Fruit fly (Drosophila melanogaster) ovary, adult (tissue): ENCODE data around the gene CG14331.
"Not testable (repeated sequence)": the region's sequence is repeated elsewhere in the genome, so short reads cannot be mapped to it uniquely, and the experiment has no call there.

Experiments used
- CG17801 ChIP-seq: fragments of 200-800 bp; optimal IDR thresholded peaks from 2 replicates; lab custom pipeline; 2019; ENCODE audit warnings: missing biosample characterization, mild to moderate bottlenecking, missing genetic modification characterization, moderate library complexity; ENCODE audit not compliant: partially characterized antibody

The CG14331 gene

dm6 chr3R:17440628-17441027, at the start of gene CG14331:
Gene CG14331, minus strand, starts transcription at chr3R:17440728.
- TF ChIP-seq CG17801, result no peak

- no peak for TF ChIP-seq CG17801
These were observed 40.7 kb upstream of the CG14331 start for dm6 chr3R:17481262-17481661.

dm6 chr3R:17471007-17471406, 30.5 kb upstream of the CG14331 start:
- TF ChIP-seq CG17801, result no peak

dm6 chr3R:17456676-17457075, 16.1 kb upstream of the CG14331 start, which contains the start of gene CG14330:
Gene CG14330, minus strand, starts transcription at chr3R:17456776.
- TF ChIP-seq CG17801, result not testable (repeated sequence)

DNA sequence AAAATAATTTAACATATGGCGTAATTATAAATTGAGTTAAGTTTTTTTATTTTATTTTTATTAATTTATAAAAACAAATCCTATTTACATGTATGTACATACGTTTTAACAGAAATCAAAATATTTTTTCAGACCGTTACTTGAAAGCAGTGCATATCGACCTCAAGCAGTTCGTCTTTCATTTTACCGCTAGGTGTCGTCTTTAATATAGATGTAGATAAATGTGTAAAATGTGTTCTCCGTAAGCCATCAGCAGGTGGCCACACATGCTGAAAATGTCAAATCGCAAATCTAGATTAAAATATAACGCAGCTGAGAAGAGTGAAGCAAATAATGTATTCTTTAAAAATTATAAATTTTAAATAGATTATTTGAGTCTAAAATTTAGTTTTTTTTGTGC, 8.9 kb upstream of the CG14331 start:
- no peak for TF ChIP-seq CG17801

DNA sequence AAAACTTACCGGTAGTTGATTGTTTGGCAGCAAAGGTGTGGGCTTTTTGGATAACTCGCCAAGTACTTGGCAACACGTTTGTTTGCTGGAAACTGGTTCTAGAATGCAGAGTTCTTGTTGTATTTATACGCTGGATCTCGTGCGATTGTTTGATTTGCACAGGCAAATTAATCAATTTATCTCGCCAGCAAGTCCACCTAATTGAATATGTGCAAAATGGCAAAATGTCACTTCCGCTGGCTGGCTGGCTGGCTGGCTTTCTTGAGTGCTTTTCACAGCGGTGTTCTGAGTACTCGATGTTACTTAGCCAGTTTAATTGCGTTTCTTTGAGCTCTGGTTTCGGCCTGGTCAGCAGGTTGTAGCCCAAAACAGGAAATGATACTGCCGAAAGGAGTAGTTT, 8.2 kb upstream of the CG14331 start, which contains the start of gene Eh:
Gene Eh, minus strand, starts transcription at position 101 of the 400 bp plus-strand sequence.
- TF ChIP-seq CG17801, result no peak

dm6 chr3R:17447615-17448014, 7.1 kb upstream of the CG14331 start:
- no peak for TF ChIP-seq CG17801

- no peak for TF ChIP-seq CG17801
These were observed 6.2 kb downstream of the CG14331 start, which contains the start of gene CG44090 for dm6 chr3R:17434330-17434729. Gene CG44090, minus strand, starts transcription at chr3R:17434430.

DNA sequence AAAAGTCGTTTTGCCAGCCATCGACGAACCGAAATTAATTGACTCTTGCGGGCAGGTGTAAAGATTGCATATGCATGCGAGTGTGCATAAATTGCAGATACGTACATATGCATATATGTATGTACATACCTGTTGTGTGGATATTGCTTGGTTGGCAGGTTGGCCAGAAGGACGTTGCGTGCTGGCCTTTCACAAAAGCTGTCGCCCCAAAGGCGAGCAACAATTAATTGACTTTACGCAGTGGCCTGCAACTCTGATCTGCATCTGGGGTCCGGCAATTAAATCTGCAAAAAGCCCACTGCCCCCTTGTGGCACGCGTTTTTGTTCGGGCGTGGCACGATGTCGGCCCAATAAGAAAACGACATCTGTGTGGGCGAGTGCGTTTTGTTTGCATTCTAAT, 7.4 kb downstream of the CG14331 start:
- TF ChIP-seq CG17801, result no peak

DNA sequence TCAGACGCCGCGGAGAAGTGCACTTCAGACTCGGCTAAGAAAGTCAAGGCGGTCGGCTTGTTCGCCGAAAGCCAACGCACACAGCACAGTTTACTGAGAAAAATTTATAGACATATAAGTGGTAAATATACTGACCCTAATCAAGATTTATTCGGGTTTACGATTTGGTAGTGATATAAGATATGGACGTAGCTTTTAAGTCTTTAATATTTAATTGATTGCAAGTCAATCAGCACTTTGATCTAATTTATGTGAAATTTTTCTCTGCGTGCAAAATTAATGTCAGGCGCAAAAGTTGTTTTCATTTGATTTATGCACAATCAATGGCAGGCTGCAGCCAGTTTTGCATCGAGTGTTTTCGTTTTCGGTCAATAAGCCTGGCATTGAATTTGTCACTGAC, 10.0 kb downstream of the CG14331 start:
- no peak for TF ChIP-seq CG17801

- no peak for TF ChIP-seq CG17801
These were observed 14.3 kb downstream of the CG14331 start for dm6 chr3R:17426265-17426664.

DNA sequence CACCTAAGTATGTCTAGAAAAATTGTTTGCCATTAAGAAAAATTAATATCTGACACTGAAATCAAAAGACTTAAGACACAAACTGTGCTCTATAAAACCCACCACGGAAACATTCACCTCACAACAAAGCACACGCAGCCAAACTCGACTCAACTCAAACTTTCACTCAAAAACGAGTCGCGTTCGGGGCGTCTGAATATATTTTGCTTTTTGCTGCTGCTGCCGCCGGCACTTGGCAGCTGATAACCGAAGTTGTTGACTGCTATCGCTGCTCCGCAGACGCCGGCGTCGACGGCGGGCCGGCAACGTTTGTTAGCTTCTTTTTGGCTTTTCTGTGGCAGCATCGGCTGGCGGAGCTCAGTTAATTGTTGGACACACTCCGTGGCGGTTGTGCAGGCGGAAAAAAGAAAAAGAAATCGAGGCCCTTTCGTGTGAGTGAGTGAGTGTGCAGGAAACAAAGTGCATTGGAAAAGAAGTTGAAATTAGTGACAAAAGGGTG, 15.1 kb downstream of the CG14331 start, which contains the start of gene cysu:
Gene cysu, plus strand, starts transcription at position 352 of the 499 bp plus-strand sequence.
- no peak for TF ChIP-seq CG17801

- TF ChIP-seq CG17801, result no peak
These were observed 18.4 kb downstream of the CG14331 start, which contains the start of gene CG14332 for dm6 chr3R:17422102-17422501. Gene CG14332, minus strand, starts transcription at chr3R:17422202.

DNA sequence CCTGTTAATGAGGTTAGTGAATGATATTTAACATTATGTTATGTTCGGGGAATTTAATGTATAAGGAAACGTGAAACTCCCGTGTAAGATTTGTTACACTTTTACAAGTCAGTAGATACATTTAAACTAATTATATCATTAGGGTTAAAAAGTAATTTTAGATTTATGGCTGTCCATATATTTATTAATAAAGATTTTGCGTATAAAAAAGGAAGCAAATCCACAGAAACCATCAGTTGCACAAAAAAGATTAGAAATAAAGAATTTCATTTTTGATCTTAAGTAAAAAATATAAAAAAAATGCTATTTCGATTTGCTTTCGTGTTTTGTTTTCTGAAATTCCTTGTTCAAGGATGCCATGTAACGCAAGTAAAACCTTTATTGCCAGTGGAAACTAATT, 20.2 kb downstream of the CG14331 start, which contains the start of gene CG42835:
Gene CG42835, plus strand, starts transcription at position 301 of the 400 bp plus-strand sequence.
- TF ChIP-seq CG17801, result no peak

DNA sequence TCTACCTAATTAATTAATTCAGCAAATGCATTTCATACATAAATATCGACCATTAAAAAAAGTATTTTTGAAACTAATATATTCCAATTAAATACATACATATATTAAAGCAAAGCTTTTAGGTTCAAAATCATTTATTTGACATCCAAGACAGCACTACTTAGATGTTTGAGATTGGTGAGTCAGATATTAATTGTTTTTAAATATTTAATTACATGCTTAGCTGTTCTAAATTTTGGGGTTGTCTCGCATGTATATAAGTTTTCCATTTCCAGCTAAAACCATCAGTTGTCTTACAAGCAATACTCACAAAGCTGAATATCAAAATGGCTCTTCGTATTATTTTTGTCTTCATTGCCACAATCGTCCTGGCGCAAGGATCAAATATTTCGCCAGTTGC, 22.1 kb downstream of the CG14331 start, which contains the start of gene CG42834:
Gene CG42834, plus strand, starts transcription at position 301 of the 400 bp plus-strand sequence.
- TF ChIP-seq CG17801, result no peak

dm6 chr3R:17417167-17417566, 23.4 kb downstream of the CG14331 start, which contains the start of gene CG33333:
Gene CG33333, plus strand, starts transcription at chr3R:17417467.
- TF ChIP-seq CG17801, result no peak

DNA sequence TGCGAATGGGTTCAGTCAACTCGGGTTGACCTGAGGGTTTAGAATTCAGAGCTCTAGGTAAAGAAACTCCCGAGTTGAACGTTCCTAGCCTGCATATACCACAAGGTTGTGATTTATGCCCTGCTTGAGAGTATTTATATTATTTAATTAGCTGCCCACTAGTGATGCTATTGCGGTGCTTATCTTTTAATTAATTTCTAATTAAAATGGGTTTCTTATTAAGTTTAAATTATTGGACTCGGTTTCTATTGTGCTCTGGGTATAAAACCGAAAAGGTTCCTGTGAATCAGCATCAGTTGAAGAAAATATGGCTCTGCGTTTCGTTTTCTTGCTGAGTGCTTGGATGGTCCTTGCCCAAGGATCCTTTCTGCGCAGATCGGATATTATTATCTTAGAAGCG, 25.1 kb downstream of the CG14331 start, which contains the start of gene CG5866:
Gene CG5866, plus strand, starts transcription at position 301 of the 400 bp plus-strand sequence.
- no peak for TF ChIP-seq CG17801

- no peak for TF ChIP-seq CG17801
These were observed 26.9 kb downstream of the CG14331 start, which contains the start of gene CG42822 for dm6 chr3R:17413601-17414000. Gene CG42822, plus strand, starts transcription at chr3R:17413901.
